Fruit fly (Drosophila melanogaster): Measurements from ENCODE around the gene Non2.

Non2 gene

dm6 chr3L:2805956-2806527 lies 39.2 kb downstream of the Non2 start (continued):
- TF ChIP-seq CG18619 (GFP tag; optimal IDR thresholded peaks at IDR 0.05) (peak; percentile 31), Hr78 (GFP tag; optimal IDR thresholded peaks at IDR 0.05) (peak in 1 of 2 experiments; percentile 45), CG13894 (tag; optimal IDR thresholded peaks at IDR 0.05) (no peak), crp (GFP tag; optimal IDR thresholded peaks at IDR 0.05) (no peak), esg (GFP tag; conservative IDR thresholded peaks at IDR 0.05) (peak; percentile 48), CG8290 (GFP tag; optimal IDR thresholded peaks at IDR 0.05) (peak; percentile 51), CG8290 (tag; optimal IDR thresholded peaks at IDR 0.05) (peak in 1 of 2 experiments; percentile 27), Hsf (GFP tag; optimal IDR thresholded peaks at IDR 0.05) (peak; percentile 20), ham (GFP tag; IDR thresholded peaks at IDR 0.05) (no peak), CoRest (tag; optimal IDR thresholded peaks at IDR 0.05) (peak; percentile 16), CG4617 (GFP tag; optimal IDR thresholded peaks at IDR 0.05; ENCODE audit: borderline replicate concordance) (no peak), kni (GFP tag; optimal IDR thresholded peaks at IDR 0.05) (peak; percentile 73), ATbp (GFP tag; optimal IDR thresholded peaks at IDR 0.05) (peak; percentile 64), Usf (GFP tag; optimal IDR thresholded peaks at IDR 0.05) (peak; percentile 1), maf-S (GFP tag; optimal IDR thresholded peaks at IDR 0.05) (no peak), HLH3B (GFP tag; IDR thresholded peaks at IDR 0.05) (peak; percentile 83), ase (GFP tag; IDR thresholded peaks at IDR 0.05) (peak; percentile 88; the same call in 2 of the 3 replicates), NFAT (GFP tag; IDR thresholded peaks at IDR 0.05) (peak; percentile 84), zfh2 (GFP tag; optimal IDR thresholded peaks at IDR 0.05) (no peak), aop (GFP tag; IDR thresholded peaks at IDR 0.05) (no peak), D19B (GFP tag; optimal IDR thresholded peaks at IDR 0.05) (peak; percentile 96), CG15479 (GFP tag; optimal IDR thresholded peaks at IDR 0.05) (no peak), dm (GFP tag; optimal IDR thresholded peaks at IDR 0.05) (no peak), mam (GFP tag; optimal IDR thresholded peaks at IDR 0.05) (peak; percentile 72), bowl (GFP tag; IDR thresholded peaks at IDR 0.05) (0 out of 2 replicates have a peak, but pooled peaks have one; percentile 39), p53 (GFP tag; optimal IDR thresholded peaks at IDR 0.05) (no peak), scrt (GFP tag; optimal IDR thresholded peaks at IDR 0.05) (peak; percentile 46), Hr3 (GFP tag; optimal IDR thresholded peaks at IDR 0.05) (peak; percentile 28), CG13424 (tag; optimal IDR thresholded peaks at IDR 0.05) (peak; percentile 9), CG15696 (tag; optimal IDR thresholded peaks at IDR 0.05) (peak; percentile 50), vfl (GFP tag; optimal IDR thresholded peaks at IDR 0.05) (peak; percentile 20), CG33557 (GFP tag; optimal IDR thresholded peaks at IDR 0.05) (no peak), CG8924 (tag; optimal IDR thresholded peaks at IDR 0.05) (peak; percentile 34), CG12744 (GFP tag; optimal IDR thresholded peaks at IDR 0.05) (no peak), CG34224 (GFP tag; IDR thresholded peaks at IDR 0.05; ENCODE audit: partially characterized antibody) (no peak), fd102C (GFP tag; optimal IDR thresholded peaks at IDR 0.05) (no peak), sim (GFP tag; IDR thresholded peaks at IDR 0.05) (peak; percentile 85), YL-1 (GFP tag; optimal IDR thresholded peaks at IDR 0.05) (no peak), Doc2 (GFP tag; IDR thresholded peaks at IDR 0.05) (0 out of 2 replicates have a peak, but pooled peaks have one; percentile 19), ranshi (GFP tag; IDR thresholded peaks at IDR 0.05) (peak; percentile 84), CG12104 (GFP tag; optimal IDR thresholded peaks at IDR 0.05) (peak; percentile 24), Nf-YA (GFP tag; IDR thresholded peaks at IDR 0.05) (peak; percentile 59; the same call in 1 of the 2 replicates), CG17912 (GFP tag; optimal IDR thresholded peaks at IDR 0.05) (no peak), Oli (tag; optimal IDR thresholded peaks at IDR 0.05) (peak; percentile 44), CG11247 (GFP tag; IDR thresholded peaks at IDR 0.05) (peak; percentile 88), CG9727 (GFP tag; optimal IDR thresholded peaks at IDR 0.05) (peak; percentile 75), cwo (GFP tag; optimal IDR thresholded peaks at IDR 0.05) (peak; percentile 48), zfh1 (GFP tag; IDR thresholded peaks at IDR 0.05) (peak; percentile 94), CG1603 (tag; optimal IDR thresholded peaks at IDR 0.05) (peak; percentile 79), Ssrp (tag; optimal IDR thresholded peaks at IDR 0.05) (peak; percentile 8)

All from whole organism, embryonic.